Worm (Caenorhabditis elegans): ENCODE measurements around the gene tsct-1.

Gene tsct-1

DNA sequence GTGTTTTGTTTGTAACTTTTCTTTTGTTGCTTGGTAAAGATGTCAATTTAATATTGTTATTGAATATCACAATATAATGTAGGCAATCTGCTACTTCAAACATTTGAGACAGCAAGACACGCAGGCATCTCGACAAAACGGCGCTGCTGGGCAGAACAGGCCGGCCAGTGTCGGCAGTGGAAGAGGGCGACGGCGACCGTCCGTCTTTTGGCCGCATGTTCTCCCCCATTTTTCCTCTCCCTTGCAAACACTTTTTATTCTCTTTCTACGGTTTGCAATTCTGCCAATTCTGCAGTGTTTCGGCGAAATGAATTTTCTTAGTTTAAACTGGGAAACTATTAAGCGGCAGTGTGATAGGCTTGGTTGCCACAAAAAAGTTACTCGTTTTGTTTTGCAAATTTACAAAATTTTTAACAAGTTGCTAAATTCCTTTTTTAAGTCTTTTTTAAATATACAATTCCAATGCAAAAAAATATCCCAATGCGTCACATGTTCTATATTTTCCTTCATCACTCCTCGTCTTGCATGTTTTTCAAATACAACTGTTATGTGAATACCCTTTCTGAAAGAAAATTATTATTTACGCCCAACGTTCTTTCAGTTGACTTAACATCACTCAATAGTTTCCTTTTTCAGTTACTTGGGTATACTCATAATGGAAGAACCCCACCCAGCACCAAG is 15.5 kb downstream of the tsct-1 start, which contains the start of gene T18D3.6:
TSS of gene T18D3.6 (plus strand) at position 631 of the 681 bp plus-strand sequence.
- TF ChIP-seq elt-1 (tag; optimal IDR thresholded peaks at IDR 0.05; ENCODE audit: borderline replicate concordance, insufficient read depth) (no peak), unc-39 (tag; optimal IDR thresholded peaks at IDR 0.05) (no peak), mls-2 (tag; optimal IDR thresholded peaks at IDR 0.05) (no peak), flh-1 (GFP tag; optimal IDR thresholded peaks at IDR 0.05) (no peak), nhr-76 (tag; optimal IDR thresholded peaks at IDR 0.05) (no peak), ceh-39 (tag; optimal IDR thresholded peaks at IDR 0.05) (no peak), mab-5 (tag; optimal IDR thresholded peaks at IDR 0.05) (no peak), ces-1 (GFP tag; optimal IDR thresholded peaks at IDR 0.05) (no peak), sem-2 (GFP tag; optimal IDR thresholded peaks at IDR 0.05) (no peak), M03D4.4 (tag; optimal IDR thresholded peaks at IDR 0.05) (no peak), ceh-43 (GFP tag; optimal IDR thresholded peaks at IDR 0.05) (no peak)

DNA sequence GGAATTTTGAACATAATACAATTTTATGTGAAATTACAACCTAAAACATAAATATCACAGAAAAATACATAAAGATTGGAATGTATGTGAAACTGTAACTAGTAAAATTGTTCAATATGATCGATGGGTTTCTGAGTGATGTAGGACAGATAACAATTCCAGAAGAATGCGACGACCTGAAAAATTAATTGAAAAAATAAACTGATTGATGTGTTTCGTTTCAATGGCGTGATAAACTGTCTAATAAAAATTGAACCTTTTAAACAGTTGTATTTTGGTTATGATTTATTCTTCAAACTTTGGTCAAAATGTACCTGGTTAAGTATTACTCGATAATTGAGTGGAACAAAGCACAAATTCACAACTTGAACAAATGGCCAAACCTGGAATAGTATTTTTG is 17.4 kb downstream of the tsct-1 start:
- TF ChIP-seq nhr-28 (tag; optimal IDR thresholded peaks at IDR 0.05): no peak
- no peak for TF ChIP-seq flh-1 (GFP tag; optimal IDR thresholded peaks at IDR 0.05)
- TF ChIP-seq mls-2 (tag; optimal IDR thresholded peaks at IDR 0.05): no peak
- no peak for TF ChIP-seq nhr-237 (tag; optimal IDR thresholded peaks at IDR 0.05)
- no peak for TF ChIP-seq ceh-83 (GFP tag; optimal IDR thresholded peaks at IDR 0.05)
- TF ChIP-seq unc-39 (tag; optimal IDR thresholded peaks at IDR 0.05): no peak
- no peak for TF ChIP-seq lsy-2 (tag; optimal IDR thresholded peaks at IDR 0.05)
- TF ChIP-seq snpc-4 (tag; optimal IDR thresholded peaks at IDR 0.05): no peak

- TF ChIP-seq nhr-237 (tag; optimal IDR thresholded peaks at IDR 0.05) (no peak), ces-1 (GFP tag; optimal IDR thresholded peaks at IDR 0.05) (peak; percentile 31), zip-8 (tag; optimal IDR thresholded peaks at IDR 0.05) (no peak), M03D4.4 (tag; optimal IDR thresholded peaks at IDR 0.05) (peak; percentile 54), nhr-12 (tag; optimal IDR thresholded peaks at IDR 0.05) (no peak), tbx-8 (GFP tag; optimal IDR thresholded peaks at IDR 0.05) (no peak), ceh-39 (tag; optimal IDR thresholded peaks at IDR 0.05) (no peak), lin-13 (tag; optimal IDR thresholded peaks at IDR 0.05) (peak; percentile 4), elt-3 (tag; optimal IDR thresholded peaks at IDR 0.05) (no peak), unc-120 (tag; optimal IDR thresholded peaks at IDR 0.05; ENCODE audit: poor library complexity, severe bottlenecking) (peak; percentile 40), mls-2 (tag; optimal IDR thresholded peaks at IDR 0.05) (peak; percentile 86), cnd-1 (tag; optimal IDR thresholded peaks at IDR 0.05) (peak; percentile 51), unc-62 (GFP tag; optimal IDR thresholded peaks at IDR 0.05) (peak; percentile 37), flh-1 (GFP tag; optimal IDR thresholded peaks at IDR 0.05) (peak; percentile 18), sptf-1 (tag; optimal IDR thresholded peaks at IDR 0.05) (peak; percentile 47), sem-2 (GFP tag; optimal IDR thresholded peaks at IDR 0.05) (peak; percentile 8), ztf-11 (tag; optimal IDR thresholded peaks at IDR 0.05) (peak; percentile 13), nhr-28 (tag; optimal IDR thresholded peaks at IDR 0.05) (no peak), drap-1 (GFP tag; optimal IDR thresholded peaks at IDR 0.05) (peak; percentile 64), lin-32 (GFP tag; optimal IDR thresholded peaks at IDR 0.05) (peak; percentile 20), lsy-2 (tag; optimal IDR thresholded peaks at IDR 0.05) (no peak)
These were observed 18.3 kb downstream of the tsct-1 start for ce11 chrX:12452143-12452570.

DNA sequence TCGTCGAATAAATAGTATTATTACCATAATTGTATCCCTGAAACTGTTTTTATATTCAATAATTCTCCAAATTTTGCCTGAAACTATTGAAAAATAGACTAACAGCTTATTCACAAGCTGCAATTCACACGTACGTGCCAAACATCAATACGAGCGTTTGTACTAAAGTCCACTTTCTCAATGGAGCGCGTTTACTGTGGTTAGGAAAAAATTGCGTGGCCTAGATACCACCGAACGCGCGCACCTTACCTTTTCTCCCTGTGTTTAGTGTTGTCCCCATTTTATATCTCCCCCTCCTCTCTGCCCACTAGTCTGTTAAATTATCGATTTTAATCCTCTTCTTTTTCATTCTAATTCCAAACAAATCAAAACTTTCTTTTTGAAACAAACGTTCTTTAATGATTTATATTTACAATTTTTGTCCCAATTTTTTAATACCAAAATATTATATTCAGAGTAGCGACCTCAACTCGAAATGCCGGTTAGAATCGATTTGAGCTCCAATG is 20.4 kb downstream of the tsct-1 start, which contains the start of the genes T18D3.9 and T18D3.1:
TSS of gene T18D3.9 (minus strand) at position 168 of the 506 bp plus-strand sequence.
TSS of gene T18D3.1 (plus strand) at position 456 of the 506 bp plus-strand sequence.
- TF ChIP-seq zip-8 (tag; optimal IDR thresholded peaks at IDR 0.05) (no peak), sem-2 (GFP tag; optimal IDR thresholded peaks at IDR 0.05) (no peak), ceh-43 (GFP tag; optimal IDR thresholded peaks at IDR 0.05) (peak; percentile 21), M03D4.4 (tag; optimal IDR thresholded peaks at IDR 0.05) (no peak), tbx-8 (GFP tag; optimal IDR thresholded peaks at IDR 0.05) (peak; percentile 83), cnd-1 (tag; optimal IDR thresholded peaks at IDR 0.05) (no peak), nhr-12 (tag; optimal IDR thresholded peaks at IDR 0.05) (no peak), elt-1 (tag; optimal IDR thresholded peaks at IDR 0.05; ENCODE audit: borderline replicate concordance, insufficient read depth) (no peak), ces-1 (GFP tag; optimal IDR thresholded peaks at IDR 0.05) (no peak), flh-1 (GFP tag; optimal IDR thresholded peaks at IDR 0.05) (no peak), nhr-2 (tag; optimal IDR thresholded peaks at IDR 0.05) (peak; percentile 1), blmp-1 (tag; optimal IDR thresholded peaks at IDR 0.05) (no peak), ceh-83 (GFP tag; optimal IDR thresholded peaks at IDR 0.05) (no peak), unc-62 (GFP tag; optimal IDR thresholded peaks at IDR 0.05) (no peak), bed-3 (GFP tag; optimal IDR thresholded peaks at IDR 0.05) (no peak), ztf-11 (tag; optimal IDR thresholded peaks at IDR 0.05) (no peak), nhr-76 (tag; optimal IDR thresholded peaks at IDR 0.05) (no peak), elt-3 (tag; optimal IDR thresholded peaks at IDR 0.05) (no peak), nhr-28 (tag; optimal IDR thresholded peaks at IDR 0.05) (no peak), mep-1 (tag; optimal IDR thresholded peaks at IDR 0.05) (peak; percentile 25), snpc-4 (tag; optimal IDR thresholded peaks at IDR 0.05) (no peak), pha-4 (tag; optimal IDR thresholded peaks at IDR 0.05) (no peak), mls-2 (tag; optimal IDR thresholded peaks at IDR 0.05) (peak; percentile 31), ceh-39 (tag; optimal IDR thresholded peaks at IDR 0.05) (no peak), lsy-2 (tag; optimal IDR thresholded peaks at IDR 0.05) (no peak), unc-39 (tag; optimal IDR thresholded peaks at IDR 0.05) (no peak), nhr-237 (tag; optimal IDR thresholded peaks at IDR 0.05) (no peak), sptf-1 (tag; optimal IDR thresholded peaks at IDR 0.05) (peak; percentile 27), drap-1 (GFP tag; optimal IDR thresholded peaks at IDR 0.05) (no peak), lin-13 (tag; optimal IDR thresholded peaks at IDR 0.05) (peak; percentile 38), hlh-1 (tag; optimal IDR thresholded peaks at IDR 0.05) (no peak), ham-2 (GFP tag; optimal IDR thresholded peaks at IDR 0.05) (no peak), lin-32 (GFP tag; optimal IDR thresholded peaks at IDR 0.05) (no peak), mab-5 (tag; optimal IDR thresholded peaks at IDR 0.05) (no peak), unc-120 (tag; optimal IDR thresholded peaks at IDR 0.05; ENCODE audit: poor library complexity, severe bottlenecking) (no peak)

Data from whole organism, mixed stage, embryonic.